Worm (Caenorhabditis elegans): ENCODE data around the gene srxa-4.
"Not testable (repeated sequence)": the region's sequence is repeated elsewhere in the genome, so short reads cannot be mapped to it uniquely, and the experiment has no call there.

The srxa-4 gene

ce11 chrV:7439807-7440206 lies 19.5 kb downstream of the srxa-4 start, which contains the start of gene try-13:
try-13 (plus strand) TSS chrV:7440107.
- TF ChIP-seq nhr-237 (tag; optimal IDR thresholded peaks at IDR 0.05) (no peak), attf-4 (tag; optimal IDR thresholded peaks at IDR 0.05) (no peak), fos-1 (tag; optimal IDR thresholded peaks at IDR 0.05) (no peak), ces-1 (GFP tag; optimal IDR thresholded peaks at IDR 0.05) (no peak), madf-5 (GFP tag; IDR thresholded peaks at IDR 0.05) (no peak), ceh-82 (tag; optimal IDR thresholded peaks at IDR 0.05) (no peak), nhr-48 (tag; optimal IDR thresholded peaks at IDR 0.05) (no peak), lim-7 (GFP tag; IDR thresholded peaks at IDR 0.05) (no peak), ztf-7 (tag; optimal IDR thresholded peaks at IDR 0.05) (no peak)

DNA sequence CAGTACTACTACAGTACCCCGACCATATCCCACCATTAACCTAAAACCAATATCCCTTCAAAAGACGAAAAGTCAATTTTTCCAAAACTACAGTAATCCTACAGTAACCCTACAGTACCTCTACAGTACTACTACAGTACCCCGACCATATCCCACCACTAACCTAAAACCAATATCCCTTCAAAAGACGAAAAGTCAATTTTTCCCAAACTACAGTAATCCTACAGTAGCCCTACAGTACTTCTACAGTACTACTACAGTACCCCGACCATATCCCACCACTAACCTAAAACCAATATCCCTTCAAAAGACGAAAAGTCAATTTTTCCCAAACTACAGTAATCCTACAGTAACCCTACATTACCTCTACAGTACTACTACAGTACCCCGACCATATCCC lies 23.2 kb downstream of the srxa-4 start:
- TF ChIP-seq arid-1 (GFP tag; conservative IDR thresholded peaks at IDR 0.05), result 0 out of 2 replicates have a peak, but pooled peaks have one; percentile 41
- 0 out of 2 replicates have a peak, but pooled peaks have one; percentile 36 for TF ChIP-seq tag-97 (GFP tag; IDR thresholded peaks at IDR 0.05)
- 0 out of 2 replicates have a peak, but pooled peaks have one; percentile 25 for TF ChIP-seq vab-7 (GFP tag; IDR thresholded peaks at IDR 0.05)
- peak; percentile 62; the same call in 1 of the 2 replicates for TF ChIP-seq zip-11 (GFP tag; IDR thresholded peaks at IDR 0.05)
- TF ChIP-seq madf-5 (GFP tag; IDR thresholded peaks at IDR 0.05), result 0 out of 4 replicates have a peak, but pooled peaks of 1 of the 2 experiments have one; percentile 17

ce11 chrV:7444331-7444730 lies 24.1 kb downstream of the srxa-4 start, which contains the start of gene nhr-141:
nhr-141 (plus strand) TSS chrV:7444661.
- not testable (repeated sequence) for TF ChIP-seq ZK546.5 (tag; optimal IDR thresholded peaks at IDR 0.05); vab-7 (GFP tag; IDR thresholded peaks at IDR 0.05); unc-39 (tag; optimal IDR thresholded peaks at IDR 0.05)

ce11 chrV:7446965-7447364 lies 26.7 kb downstream of the srxa-4 start, which contains the start of gene F25E5.5:
F25E5.5 (plus strand) TSS chrV:7447265.
- TF ChIP-seq hlh-30 (tag; optimal IDR thresholded peaks at IDR 0.05; ENCODE audit: insufficient read depth) (peak; percentile 14), ztf-7 (tag; optimal IDR thresholded peaks at IDR 0.05) (no peak), nhr-28 (tag; optimal IDR thresholded peaks at IDR 0.05) (peak; percentile 44)

DNA sequence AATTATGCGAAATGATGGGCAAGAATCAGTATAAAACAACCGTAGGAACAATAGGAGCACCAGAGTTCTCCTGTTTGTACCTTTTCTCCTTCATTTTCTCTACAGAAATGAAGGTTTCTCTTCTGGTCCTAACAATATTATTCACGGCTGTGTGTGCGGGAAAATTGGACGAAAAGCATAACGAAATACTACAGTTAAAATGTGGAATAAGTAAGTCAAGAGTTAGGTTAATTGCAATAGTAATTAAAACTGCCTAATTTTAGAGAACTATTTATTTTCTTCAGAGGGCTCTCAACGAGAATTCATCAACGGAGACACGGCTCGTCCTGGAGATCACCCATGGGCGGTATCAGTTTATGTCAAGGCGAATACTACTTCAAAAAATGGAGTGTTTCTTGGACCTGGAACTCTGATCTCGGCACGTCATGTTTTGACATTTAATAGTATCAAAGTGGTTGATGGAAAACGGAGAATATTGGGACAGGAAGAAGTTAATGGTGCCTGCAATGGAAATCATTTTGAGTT lies 29.1 kb downstream of the srxa-4 start, which contains the start of gene try-12:
TSS of gene try-12 (plus strand) at position 51 of the 525 bp plus-strand sequence.
- TF ChIP-seq nhr-6 (tag; optimal IDR thresholded peaks at IDR 0.05) (no peak), T20F7.1 (GFP tag; optimal IDR thresholded peaks at IDR 0.05) (no peak), madf-9 (GFP tag; conservative IDR thresholded peaks at IDR 0.05) (no peak), unc-62 (GFP tag; optimal IDR thresholded peaks at IDR 0.05 in 1 of 2) (peak in 1 of 2 experiments; percentile 50), unc-62 (tag; optimal IDR thresholded peaks at IDR 0.05) (no peak), D1046.2 (GFP tag; IDR thresholded peaks at IDR 0.05) (no peak), nhr-77 (tag; optimal IDR thresholded peaks at IDR 0.05) (no peak), mxl-2 (GFP tag; conservative IDR thresholded peaks at IDR 0.05) (no peak), lin-1 (GFP tag; IDR thresholded peaks at IDR 0.05) (no peak), F37D6.2 (tag; optimal IDR thresholded peaks at IDR 0.05) (no peak), gei-8 (GFP tag; optimal IDR thresholded peaks at IDR 0.05) (no peak), zfp-3 (GFP tag; conservative IDR thresholded peaks at IDR 0.05) (no peak), ceh-32 (tag; optimal IDR thresholded peaks at IDR 0.05; ENCODE audit: poor library complexity) (no peak), saeg-2 (GFP tag; IDR thresholded peaks at IDR 0.05) (no peak), aha-1 (tag) (peak; percentile 70), aly-2 (tag; optimal IDR thresholded peaks at IDR 0.05) (no peak), nhr-11 (tag; optimal IDR thresholded peaks at IDR 0.05) (no peak), lsy-2 (tag; optimal IDR thresholded peaks at IDR 0.05) (no peak)
